Fruit fly (Drosophila melanogaster) whole organism, embryonic: Measurements from ENCODE around the gene Sema5c.

ENCODE experiments used
- Bteb2 ChIP-seq: fragments of 200-800 bp; sonication (Bioruptor generic); optimal IDR thresholded peaks from 2 replicates; lab custom pipeline; 2016; ENCODE audit warnings: missing biosample characterization, missing genetic modification characterization
- CG10366 ChIP-seq: fragments of 200-800 bp; sonication (Bioruptor generic); IDR thresholded peaks from 2 replicates; pipeline ENCODE4 v1.3.6; 2022; ENCODE audit warnings: missing biosample characterization, missing genetic modification characterization
- CG10979 ChIP-seq: fragments of 200-800 bp; sonication (Bioruptor generic); optimal IDR thresholded peaks from 2 replicates; lab custom pipeline; 2018; ENCODE audit warnings: missing biosample characterization, mild to moderate bottlenecking, missing genetic modification characterization, moderate library complexity
- CG15479 ChIP-seq: fragments of 200-800 bp; sonication (Bioruptor generic); optimal IDR thresholded peaks from 3 replicates; lab custom pipeline; 2019; ENCODE audit warnings: missing biosample characterization, mild to moderate bottlenecking, missing genetic modification characterization, moderate library complexity
- CG16813 ChIP-seq: fragments of 200-800 bp; sonication (Bioruptor generic); IDR thresholded peaks from 3 replicates; pipeline ENCODE4 v1.3.6; 2022; ENCODE audit warnings: missing biosample characterization, missing genetic modification characterization; ENCODE audit not compliant: partially characterized antibody
- CG2120 ChIP-seq: fragments of 200-800 bp; sonication (Bioruptor generic); optimal IDR thresholded peaks from 3 replicates; lab custom pipeline; 2016; ENCODE audit warnings: missing biosample characterization, missing genetic modification characterization
- CG3163 ChIP-seq: fragments of 200-800 bp; sonication (Bioruptor generic); optimal IDR thresholded peaks from 3 replicates; lab custom pipeline; 2016; ENCODE audit warnings: missing biosample characterization, missing genetic modification characterization
- CG32767 ChIP-seq: fragments of 200-800 bp; sonication (Bioruptor generic); IDR thresholded peaks from 2 replicates; pipeline ENCODE4 v1.3.6; 2022; ENCODE audit warnings: missing biosample characterization, missing genetic modification characterization
- CG4854 ChIP-seq: fragments of 200-800 bp; sonication (Bioruptor generic); optimal IDR thresholded peaks from 2 replicates; lab custom pipeline; 2016; ENCODE audit warnings: missing biosample characterization, missing genetic modification characterization, inconsistent platforms
- Dip3 ChIP-seq: fragments of 200-800 bp; sonication (Bioruptor generic); optimal IDR thresholded peaks from 3 replicates; lab custom pipeline; 2016; ENCODE audit warnings: missing biosample characterization, missing genetic modification characterization
- Drgx ChIP-seq: fragments of 200-800 bp; sonication (Bioruptor generic); IDR thresholded peaks from 2 replicates; pipeline ENCODE4 v1.3.6; 2022; ENCODE audit warnings: missing biosample characterization, missing genetic modification characterization
- GATAe ChIP-seq: fragments of 200-800 bp; sonication (Bioruptor generic); conservative IDR thresholded peaks from 2 replicates; pipeline ENCODE4 v1.3.6; 2022; ENCODE audit warnings: missing biosample characterization, missing genetic modification characterization
- Gsc ChIP-seq: fragments of 200-800 bp; sonication (Bioruptor generic); IDR thresholded peaks from 2 replicates; pipeline ENCODE4 v1.3.6; 2022; ENCODE audit warnings: missing biosample characterization, missing genetic modification characterization
- Hr39 ChIP-seq: fragments of >200 bp; optimal IDR thresholded peaks from 2 replicates; lab custom pipeline; 2017
- Med ChIP-seq: fragments of 200-800 bp; sonication (Bioruptor generic); peaks from one replicate; lab custom pipeline; 2016; ENCODE audit warnings: missing biosample characterization, missing genetic modification characterization, mild to moderate bottlenecking, inconsistent platforms, moderate library complexity
- Nf-YA ChIP-seq: fragments of 200-800 bp; sonication (Bioruptor generic); IDR thresholded peaks from 2 replicates; pipeline ENCODE4 v1.3.6; 2022; ENCODE audit warnings: missing biosample characterization, missing genetic modification characterization
- Pdp1 ChIP-seq, 2 experiments: fragments of 200-800 bp; sonication (Bioruptor generic); optimal IDR thresholded peaks; 3 replicates each; lab custom pipeline; 2016; ENCODE audit warnings: missing biosample characterization in 2 of 2, missing genetic modification characterization in 2 of 2, mild to moderate bottlenecking in 1 of 2, moderate library complexity in 1 of 2
- Ssrp ChIP-seq: fragments of 200-800 bp; sonication (Bioruptor generic); optimal IDR thresholded peaks from 2 replicates; lab custom pipeline; 2018; ENCODE audit warnings: missing biosample characterization, mild to moderate bottlenecking, missing genetic modification characterization, moderate library complexity
- Stat92E ChIP-seq, 3 experiments: fragments of >200 bp in 2 of 3; fragments of 200-800 bp in 1 of 3; sonication (Bioruptor generic) in 1 of 3; optimal IDR thresholded peaks; 2 replicates each; lab custom pipeline; 2017 to 2019; ENCODE audit warnings: missing biosample characterization in 3 of 3, missing genetic modification characterization in 3 of 3, mild to moderate bottlenecking in 1 of 3, moderate library complexity in 1 of 3
- YL-1 ChIP-seq: fragments of 200-800 bp; sonication (Bioruptor generic); optimal IDR thresholded peaks from 3 replicates; lab custom pipeline; 2017; ENCODE audit warnings: missing biosample characterization, mild to moderate bottlenecking, missing genetic modification characterization
- ara ChIP-seq: fragments of 200-800 bp; sonication (Bioruptor generic); IDR thresholded peaks from 2 replicates; pipeline ENCODE4 v1.3.6; 2022; ENCODE audit warnings: missing biosample characterization, missing genetic modification characterization
- az2 ChIP-seq: fragments of 200-800 bp; sonication (Bioruptor generic); optimal IDR thresholded peaks from 3 replicates; lab custom pipeline; 2016; ENCODE audit warnings: missing biosample characterization, missing genetic modification characterization
- bab2 ChIP-seq: fragments of 200-800 bp; sonication (Bioruptor generic); optimal IDR thresholded peaks from 2 replicates; lab custom pipeline; 2016; ENCODE audit warnings: missing biosample characterization, missing genetic modification characterization
- bsh ChIP-seq, 2 experiments: fragments of 200-800 bp; sonication (Bioruptor generic); optimal IDR thresholded peaks; 2 replicates each; lab custom pipeline; 2017 to 2018; ENCODE audit warnings: mild to moderate bottlenecking in 2 of 2, missing biosample characterization in 2 of 2, missing genetic modification characterization in 2 of 2, moderate library complexity in 1 of 2
- cad ChIP-seq: fragments of >200 bp; optimal IDR thresholded peaks from 2 replicates; lab custom pipeline; 2017; ENCODE audit warnings: missing biosample characterization, missing genetic modification characterization
- dan ChIP-seq: fragments of 200-800 bp; sonication (Bioruptor generic); IDR thresholded peaks from 2 replicates; pipeline ENCODE4 v1.3.6; 2022; ENCODE audit warnings: missing biosample characterization, missing genetic modification characterization
- danr ChIP-seq: fragments of 200-800 bp; sonication (Bioruptor generic); IDR thresholded peaks from 2 replicates; pipeline ENCODE4 v1.3.6; 2022; ENCODE audit warnings: missing biosample characterization, missing genetic modification characterization
- gcm ChIP-seq: fragments of 200-800 bp; sonication (Bioruptor generic); optimal IDR thresholded peaks from 2 replicates; lab custom pipeline; 2019; ENCODE audit warnings: missing biosample characterization, mild to moderate bottlenecking, missing genetic modification characterization, moderate library complexity
- ken ChIP-seq: fragments of 200-800 bp; sonication (Bioruptor generic); IDR thresholded peaks from 3 replicates; pipeline ENCODE4 v1.3.6; 2022; ENCODE audit warnings: missing biosample characterization, missing genetic modification characterization
- mirr ChIP-seq: fragments of 200-800 bp; sonication (Bioruptor generic); optimal IDR thresholded peaks from 3 replicates; lab custom pipeline; 2018; ENCODE audit warnings: missing biosample characterization, mild to moderate bottlenecking, missing genetic modification characterization
- scrt ChIP-seq: fragments of 200-800 bp; sonication (Bioruptor generic); optimal IDR thresholded peaks from 2 replicates; lab custom pipeline; 2018; ENCODE audit warnings: missing biosample characterization, mild to moderate bottlenecking, missing genetic modification characterization, moderate library complexity
- sd ChIP-seq: fragments of 200-800 bp; sonication (Bioruptor generic); optimal IDR thresholded peaks from 3 replicates; lab custom pipeline; 2018; ENCODE audit warnings: missing biosample characterization, mild to moderate bottlenecking, missing genetic modification characterization, moderate library complexity
- sens ChIP-seq: fragments of 200-800 bp; sonication (Bioruptor generic); peaks from one replicate; lab custom pipeline; 2016; ENCODE audit warnings: missing biosample characterization, missing genetic modification characterization
- seq ChIP-seq: fragments of 200-800 bp; sonication (Bioruptor generic); IDR thresholded peaks from 2 replicates; pipeline ENCODE4 v1.3.6; 2022; ENCODE audit warnings: missing biosample characterization, missing genetic modification characterization
- sisA ChIP-seq: fragments of 200-800 bp; sonication (Bioruptor generic); IDR thresholded peaks from 2 replicates; pipeline ENCODE4 v1.3.6; 2022; ENCODE audit warnings: missing biosample characterization, missing genetic modification characterization
- slbo ChIP-seq: fragments of 200-800 bp; sonication (Bioruptor generic); IDR thresholded peaks from 2 replicates; pipeline ENCODE4 v1.3.6; 2022; ENCODE audit warnings: missing biosample characterization, missing genetic modification characterization
- so ChIP-seq: fragments of 200-800 bp; sonication (Bioruptor generic); IDR thresholded peaks from 3 replicates; pipeline ENCODE4 v1.3.6; 2022; ENCODE audit warnings: missing biosample characterization, missing genetic modification characterization
- stwl ChIP-seq: fragments of 200-800 bp; sonication (Bioruptor generic); optimal IDR thresholded peaks from 3 replicates; lab custom pipeline; 2018; ENCODE audit warnings: missing biosample characterization, mild to moderate bottlenecking, missing genetic modification characterization, moderate library complexity
- sug ChIP-seq: fragments of 200-800 bp; optimal IDR thresholded peaks from 2 replicates; lab custom pipeline; 2019; ENCODE audit warnings: missing biosample characterization, mild to moderate bottlenecking, missing genetic modification characterization, moderate library complexity
- trh ChIP-seq: fragments of 200-800 bp; sonication (Bioruptor generic); optimal IDR thresholded peaks from 2 replicates; lab custom pipeline; 2016; ENCODE audit warnings: missing biosample characterization, missing genetic modification characterization
- tup ChIP-seq: fragments of 200-800 bp; sonication (Bioruptor generic); optimal IDR thresholded peaks from 2 replicates; lab custom pipeline; 2016; ENCODE audit warnings: missing biosample characterization, mild to moderate bottlenecking, missing genetic modification characterization, moderate library complexity
- unc-4 ChIP-seq: fragments of 200-800 bp; sonication (Bioruptor generic); IDR thresholded peaks from 2 replicates; pipeline ENCODE4 v1.3.6; 2022; ENCODE audit warnings: missing biosample characterization, missing genetic modification characterization; ENCODE audit not compliant: partially characterized antibody
- unpg ChIP-seq: fragments of 200-800 bp; sonication (Bioruptor generic); optimal IDR thresholded peaks from 3 replicates; lab custom pipeline; 2018; ENCODE audit warnings: missing biosample characterization, mild to moderate bottlenecking, missing genetic modification characterization, moderate library complexity
- wdn ChIP-seq: fragments of 200-800 bp; sonication (Bioruptor generic); IDR thresholded peaks from 2 replicates; pipeline ENCODE4 v1.3.6; 2022; ENCODE audit warnings: missing biosample characterization, missing genetic modification characterization
- zen2 ChIP-seq: fragments of 200-800 bp; sonication (Bioruptor generic); IDR thresholded peaks from 3 replicates; pipeline ENCODE4 v1.3.6; 2022; ENCODE audit warnings: missing biosample characterization, missing genetic modification characterization; ENCODE audit not compliant: partially characterized antibody

Gene Sema5c

DNA sequence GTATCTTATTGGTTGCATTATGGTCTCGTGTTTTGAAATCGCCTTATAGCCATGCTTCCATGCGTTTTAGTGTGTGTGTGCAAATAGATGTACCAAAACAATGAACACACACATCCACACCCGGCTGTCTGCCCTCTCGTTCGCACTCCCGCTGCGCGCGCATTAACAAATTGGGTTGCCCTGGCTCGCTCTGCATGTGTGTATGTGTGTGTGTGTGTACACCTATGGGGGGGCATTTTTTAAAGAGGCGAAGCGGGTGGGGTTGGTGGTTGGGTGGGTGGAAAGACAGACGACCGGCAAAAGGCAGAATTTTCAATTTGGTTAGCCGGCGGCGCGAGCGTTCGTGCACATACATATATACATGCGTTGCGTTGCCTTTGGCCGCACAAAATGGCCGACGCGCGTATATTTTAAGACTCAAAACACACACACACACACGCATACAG lies 42.5 kb upstream of the Sema5c start (continued):
- TF ChIP-seq sug (tag; lab: Kevin White, UChicago) (peak; percentile 100), CG32767 (GFP tag; lab: Robert Waterston, UW) (peak; percentile 86), mirr (GFP tag; lab: Kevin White, UChicago) (peak; percentile 91), Drgx (peak; percentile 20; the same call in 1 of the 2 replicates), Nf-YA (no peak), Pdp1 (GFP tag; optimal IDR thresholded peaks at IDR 0.05; lab: Kevin White, UChicago) (peak in 1 of 2 experiments; percentile 18), Dip3 (GFP tag; lab: Kevin White, UChicago) (no peak), sd (peak; percentile 93), wdn (GFP tag; lab: Robert Waterston, UW) (no peak), seq (GFP tag; lab: Robert Waterston, UW) (peak; percentile 56; the same call in 1 of the 2 replicates), az2 (GFP tag; lab: Kevin White, UChicago) (no peak), YL-1 (GFP tag; lab: Kevin White, UChicago) (peak; percentile 89), bsh (GFP tag; optimal IDR thresholded peaks at IDR 0.05; lab: Kevin White, UChicago) (peak; percentile 2 to 4), tup (GFP tag; lab: Kevin White, UChicago) (no peak), ara (0 out of 2 replicates have a peak, but pooled peaks have one; percentile 23), Stat92E (GFP tag; optimal IDR thresholded peaks at IDR 0.05; lab: Kevin White, UChicago) (no peak), CG10366 (GFP tag; lab: Robert Waterston, UW) (no peak), CG4854 (GFP tag; lab: Kevin White, UChicago) (no peak), Bteb2 (no peak), Ssrp (tag; lab: Kevin White, UChicago) (no peak), sens (GFP tag; lab: Kevin White, UChicago) (peak; percentile 60), stwl (tag; lab: Kevin White, UChicago) (no peak), unc-4 (0 out of 2 replicates have a peak, but pooled peaks have one; percentile 19), ken (GFP tag; lab: Robert Waterston, UW) (0 out of 3 replicates have a peak, but pooled peaks have one; percentile 25), dan (no peak), CG15479 (GFP tag; lab: Kevin White, UChicago) (peak; percentile 71), scrt (GFP tag; lab: Kevin White, UChicago) (no peak), cad (GFP tag; lab: Kevin White, UChicago) (no peak), unpg (GFP tag; lab: Kevin White, UChicago) (no peak), GATAe (GFP tag; lab: Robert Waterston, UW) (no peak), bab2 (GFP tag; lab: Kevin White, UChicago) (no peak), sisA (GFP tag; lab: Robert Waterston, UW) (no peak), slbo (GFP tag; lab: Robert Waterston, UW) (peak; percentile 18; the same call in 1 of the 2 replicates), Gsc (GFP tag; lab: Robert Waterston, UW) (no peak), CG10979 (tag; lab: Kevin White, UChicago) (peak; percentile 17), CG3163 (GFP tag; lab: Kevin White, UChicago) (no peak), trh (GFP tag; lab: Kevin White, UChicago) (no peak), gcm (GFP tag; lab: Kevin White, UChicago) (peak; percentile 47)
- TF ChIP-seq, all 482 proteins: peak for 141

dm6 chr3L:12122891-12123290 lies 41.3 kb upstream of the Sema5c start:
- no peak for TF ChIP-seq so
- 0 out of 3 replicates have a peak, but pooled peaks have one; percentile 15 for TF ChIP-seq CG16813
- TF ChIP-seq Hr39 (lab: Kevin White, UChicago), result peak; percentile 76
- peak; percentile 51 for TF ChIP-seq sens (GFP tag; lab: Kevin White, UChicago)
- TF ChIP-seq zen2 (GFP tag; lab: Robert Waterston, UW), result no peak
- no peak for TF ChIP-seq danr (GFP tag; lab: Robert Waterston, UW)
- TF ChIP-seq Med (GFP tag; lab: Kevin White, UChicago), result peak; percentile 10
- no peak for TF ChIP-seq CG2120 (GFP tag; lab: Kevin White, UChicago)
- TF ChIP-seq CG10366 (GFP tag; lab: Robert Waterston, UW), result no peak
